Worm (Caenorhabditis elegans) whole organism, young adult: ENCODE results near the gene B0280.9.

ENCODE experiments used
- C06A6.2 ChIP-seq: fragments of 200-800 bp; sonication (Bioruptor generic); conservative IDR thresholded peaks from 2 replicates; pipeline ENCODE4 v1.3.6; 2022; ENCODE audit warnings: missing genetic modification characterization, missing compliant biosample characterization
- C17E4.6 ChIP-seq: fragments of 200-800 bp; sonication (Bioruptor generic); IDR thresholded peaks from 2 replicates; pipeline ENCODE4 v1.3.6; 2022; ENCODE audit warnings: missing genetic modification reagents, missing genetic modification characterization, missing compliant biosample characterization
- F10E7.11 ChIP-seq: sonication (generic microtip); optimal IDR thresholded peaks from 2 replicates; lab custom pipeline; 2017; ENCODE audit warnings: mild to moderate bottlenecking, missing genetic modification characterization, moderate library complexity, missing compliant biosample characterization
- F22D6.2 ChIP-seq: sonication (generic microtip); optimal IDR thresholded peaks from 2 replicates; lab custom pipeline; 2016; ENCODE audit warnings: mild to moderate bottlenecking, missing genetic modification characterization, missing compliant biosample characterization
- F49E8.2 ChIP-seq: sonication (generic microtip); optimal IDR thresholded peaks from 3 replicates; lab custom pipeline; 2017; ENCODE audit warnings: missing genetic modification characterization, mild to moderate bottlenecking, missing compliant biosample characterization, antibody characterized with exemption, moderate library complexity; ENCODE audit not compliant: insufficient read depth
- F57C9.4 ChIP-seq: sonication (generic microtip); optimal IDR thresholded peaks from 2 replicates; lab custom pipeline; 2017; ENCODE audit warnings: mild to moderate bottlenecking, missing genetic modification characterization, missing compliant biosample characterization
- T07F8.4 ChIP-seq: sonication (generic microtip); optimal IDR thresholded peaks from 2 replicates; lab custom pipeline; 2016; ENCODE audit warnings: mild to moderate bottlenecking, missing genetic modification characterization, moderate library complexity, missing compliant biosample characterization
- T26A5.8 ChIP-seq: sonication (generic microtip); optimal IDR thresholded peaks from 2 replicates; lab custom pipeline; 2016; ENCODE audit warnings: missing genetic modification characterization, missing compliant biosample characterization
- Y53F4B.3 ChIP-seq: fragments of 200-800 bp; sonication (Bioruptor generic); IDR thresholded peaks from 2 replicates; pipeline ENCODE4 v1.3.6; 2022; ENCODE audit warnings: missing genetic modification reagents, missing genetic modification characterization, missing compliant biosample characterization
- Y67H2A.10 ChIP-seq: fragments of 200-800 bp; sonication (Bioruptor generic); conservative IDR thresholded peaks from 2 replicates; pipeline ENCODE4 v1.3.6; 2022; ENCODE audit warnings: missing genetic modification reagents, missing genetic modification characterization, missing compliant biosample characterization
- Y79H2A.3 ChIP-seq: fragments of 200-800 bp; sonication (Bioruptor generic); conservative IDR thresholded peaks from 2 replicates; pipeline ENCODE4 v1.3.6; 2022; ENCODE audit warnings: missing genetic modification reagents, missing genetic modification characterization, missing compliant biosample characterization
- ZK185.1 ChIP-seq: sonication (generic microtip); optimal IDR thresholded peaks from 2 replicates; lab custom pipeline; 2016; ENCODE audit warnings: mild to moderate bottlenecking, missing genetic modification characterization, missing compliant biosample characterization; ENCODE audit not compliant: poor library complexity, severe bottlenecking
- akir-1 ChIP-seq: fragments of 200-800 bp; sonication (Bioruptor generic); optimal IDR thresholded peaks from 2 replicates; lab custom pipeline; 2018; ENCODE audit warnings: mild to moderate bottlenecking, missing genetic modification characterization, moderate library complexity, missing compliant biosample characterization
- atf-7 ChIP-seq: sonication (generic microtip); optimal IDR thresholded peaks from 2 replicates; lab custom pipeline; 2017; ENCODE audit warnings: mild to moderate bottlenecking, missing genetic modification characterization, missing compliant biosample characterization
- athp-1 ChIP-seq: sonication (generic microtip); optimal IDR thresholded peaks from 2 replicates; lab custom pipeline; 2017; ENCODE audit warnings: mild to moderate bottlenecking, missing genetic modification characterization, missing compliant biosample characterization
- attf-3 ChIP-seq: fragments of 200-800 bp; sonication (Bioruptor generic); conservative IDR thresholded peaks from 2 replicates; pipeline ENCODE4 v1.3.6; 2022; ENCODE audit warnings: missing genetic modification reagents, missing genetic modification characterization, missing compliant biosample characterization
- cebp-2 ChIP-seq: fragments of 200-800 bp; sonication (Bioruptor generic); IDR thresholded peaks from 2 replicates; pipeline ENCODE4 v1.3.6; 2022; ENCODE audit warnings: missing genetic modification characterization, missing compliant biosample characterization
- ceh-27 ChIP-seq: fragments of 200-800 bp; sonication (Bioruptor generic); optimal IDR thresholded peaks from 2 replicates; lab custom pipeline; 2018; ENCODE audit warnings: mild to moderate bottlenecking, missing genetic modification characterization, moderate library complexity, missing compliant biosample characterization
- ceh-40 ChIP-seq: fragments of 200-800 bp; sonication (Bioruptor generic); IDR thresholded peaks from 2 replicates; pipeline ENCODE4 v1.3.6; 2022; ENCODE audit warnings: missing genetic modification characterization, missing compliant biosample characterization
- ceh-91 ChIP-seq: fragments of 200-800 bp; sonication (Bioruptor generic); IDR thresholded peaks from 2 replicates; pipeline ENCODE4 v1.3.6; 2022; ENCODE audit warnings: missing genetic modification reagents, missing genetic modification characterization, missing compliant biosample characterization
- chd-7 ChIP-seq: sonication (generic microtip); optimal IDR thresholded peaks from 2 replicates; lab custom pipeline; 2016; ENCODE audit warnings: mild to moderate bottlenecking, missing genetic modification characterization, moderate library complexity, missing compliant biosample characterization
- dpl-1 ChIP-seq: fragments of 150-350 bp; optimal IDR thresholded peaks from 2 replicates; lab custom pipeline; 2014; ENCODE audit warnings: missing biosample characterization, missing genetic modification reagents, missing genetic modification characterization
- ekl-4 ChIP-seq: fragments of 200-800 bp; sonication (Bioruptor generic); IDR thresholded peaks from 2 replicates; pipeline ENCODE4 v1.3.6; 2022; ENCODE audit warnings: missing genetic modification reagents, missing genetic modification characterization, missing compliant biosample characterization
- gei-17 ChIP-seq: fragments of 200-800 bp; sonication (Bioruptor generic); optimal IDR thresholded peaks from 2 replicates; lab custom pipeline; 2018; ENCODE audit warnings: mild to moderate bottlenecking, missing genetic modification characterization, missing compliant biosample characterization
- him-1 ChIP-seq: sonication (generic microtip); optimal IDR thresholded peaks from 2 replicates; lab custom pipeline; 2016; ENCODE audit warnings: missing genotype, missing genetic modification reagents, missing genetic modification characterization, missing compliant biosample characterization
- let-526 ChIP-seq: fragments of 200-800 bp; sonication (Bioruptor generic); IDR thresholded peaks from 2 replicates; pipeline ENCODE4 v1.3.6; 2022; ENCODE audit warnings: missing genetic modification reagents, missing genetic modification characterization, missing compliant biosample characterization
- lsl-1 ChIP-seq: fragments of 200-800 bp; sonication (Bioruptor generic); optimal IDR thresholded peaks from 2 replicates; lab custom pipeline; 2018; ENCODE audit warnings: mild to moderate bottlenecking, missing genetic modification characterization, moderate library complexity, missing compliant biosample characterization
- mcd-1 ChIP-seq: fragments of 200-800 bp; sonication (Bioruptor generic); IDR thresholded peaks from 2 replicates; pipeline ENCODE4 v1.3.6; 2022; ENCODE audit warnings: missing genetic modification reagents, missing genetic modification characterization, missing compliant biosample characterization
- mel-28 ChIP-seq: sonication (generic microtip); optimal IDR thresholded peaks from 2 replicates; lab custom pipeline; 2016; ENCODE audit warnings: borderline replicate concordance, mild to moderate bottlenecking, missing genetic modification characterization, missing compliant biosample characterization
- mes-4 ChIP-seq: sonication (generic microtip); optimal IDR thresholded peaks from 2 replicates; lab custom pipeline; 2016; ENCODE audit warnings: missing genotype, missing genetic modification characterization, missing compliant biosample characterization
- nfya-2 ChIP-seq: fragments of 200-800 bp; sonication (Bioruptor generic); IDR thresholded peaks from 2 replicates; pipeline ENCODE4 v1.3.6; 2022; ENCODE audit warnings: missing genetic modification reagents, missing genetic modification characterization, missing compliant biosample characterization
- nhr-120 ChIP-seq: fragments of 200-800 bp; sonication (Bioruptor generic); IDR thresholded peaks from 2 replicates; pipeline ENCODE4 v1.3.6; 2022; ENCODE audit warnings: missing genetic modification characterization, missing compliant biosample characterization
- nhr-90 ChIP-seq: sonication (generic microtip); optimal IDR thresholded peaks from 2 replicates; lab custom pipeline; 2016; ENCODE audit warnings: missing genotype, mild to moderate bottlenecking, missing genetic modification characterization, missing compliant biosample characterization
- pbrm-1 ChIP-seq: fragments of 200-800 bp; sonication (Bioruptor generic); IDR thresholded peaks from 2 replicates; pipeline ENCODE4 v1.3.6; 2022; ENCODE audit warnings: missing genetic modification reagents, missing genetic modification characterization, missing compliant biosample characterization
- rec-8 ChIP-seq, 2 experiments: sonication (generic microtip); optimal IDR thresholded peaks; 2 replicates each; lab custom pipeline; 2016; ENCODE audit warnings: mild to moderate bottlenecking in 2 of 2, missing genetic modification characterization in 2 of 2, missing genetic modification reagents in 2 of 2, missing genotype in 2 of 2, missing biosample characterization in 1 of 2, missing compliant biosample characterization in 1 of 2, moderate library complexity in 1 of 2
- repo-1 ChIP-seq: sonication (generic microtip); optimal IDR thresholded peaks from 2 replicates; lab custom pipeline; 2017; ENCODE audit warnings: mild to moderate bottlenecking, missing genetic modification characterization, missing compliant biosample characterization
- rpc-1 ChIP-seq, 2 experiments: fragments of 150-350 bp in 1 of 2; sonication (generic microtip) in 1 of 2; optimal IDR thresholded peaks; 2 replicates each; lab custom pipeline; 2014 to 2018; ENCODE audit warnings: missing biosample characterization in 1 of 2, missing genetic modification characterization in 1 of 2, missing genetic modification reagents in 1 of 2, missing genotype in 1 of 2
- snpc-1.1 ChIP-seq: sonication (generic microtip); optimal IDR thresholded peaks from 2 replicates; lab custom pipeline; 2017; ENCODE audit warnings: missing genetic modification characterization, mild to moderate bottlenecking, missing compliant biosample characterization, antibody characterized with exemption, moderate library complexity, missing genotype, missing genetic modification reagents; ENCODE audit not compliant: insufficient read depth
- sptf-2 ChIP-seq: fragments of 200-800 bp; sonication (Bioruptor generic); optimal IDR thresholded peaks from 2 replicates; lab custom pipeline; 2018; ENCODE audit warnings: mild to moderate bottlenecking, missing genetic modification characterization, missing compliant biosample characterization
- tbx-9 ChIP-seq: sonication (generic microtip); optimal IDR thresholded peaks from 2 replicates; lab custom pipeline; 2016; ENCODE audit warnings: borderline replicate concordance, missing genetic modification characterization, inconsistent platforms, missing compliant biosample characterization
- unc-130 ChIP-seq: sonication (generic microtip); optimal IDR thresholded peaks from 2 replicates; lab custom pipeline; 2016; ENCODE audit warnings: missing genetic modification reagents, missing genetic modification characterization, missing compliant biosample characterization
- unc-62 ChIP-seq: fragments of 150-350 bp; optimal IDR thresholded peaks from 2 replicates; lab custom pipeline; 2014; ENCODE audit warnings: missing biosample characterization, missing genetic modification reagents, missing genetic modification characterization
- xnd-1 ChIP-seq: sonication (generic microtip); optimal IDR thresholded peaks from 2 replicates; lab custom pipeline; 2016; ENCODE audit warnings: missing genotype, missing genetic modification reagents, missing genetic modification characterization, missing compliant biosample characterization
- zim-3 ChIP-seq: sonication (generic microtip); optimal IDR thresholded peaks from 2 replicates; lab custom pipeline; 2017; ENCODE audit warnings: mild to moderate bottlenecking, missing genetic modification characterization, moderate library complexity, missing compliant biosample characterization
- ztf-18 ChIP-seq: sonication (generic microtip); optimal IDR thresholded peaks from 2 replicates; lab custom pipeline; 2016; ENCODE audit warnings: missing genotype, mild to moderate bottlenecking, missing genetic modification characterization, missing compliant biosample characterization
- ztf-25 ChIP-seq: fragments of 200-800 bp; sonication (Bioruptor generic); IDR thresholded peaks from 2 replicates; pipeline ENCODE4 v1.3.6; 2022; ENCODE audit warnings: missing genetic modification reagents, missing genetic modification characterization, missing compliant biosample characterization
- ztf-26 ChIP-seq: sonication (generic microtip); optimal IDR thresholded peaks from 2 replicates; lab custom pipeline; 2017; ENCODE audit warnings: missing genetic modification characterization, missing compliant biosample characterization
- ztf-28 ChIP-seq: fragments of 200-800 bp; sonication (Bioruptor generic); IDR thresholded peaks from 2 replicates; pipeline ENCODE4 v1.3.6; 2022; ENCODE audit warnings: missing genetic modification reagents, missing genetic modification characterization, missing compliant biosample characterization
- ztf-6 ChIP-seq: fragments of 200-800 bp; sonication (Bioruptor generic); IDR thresholded peaks from 2 replicates; pipeline ENCODE4 v1.3.6; 2022; ENCODE audit warnings: missing genetic modification reagents, missing genetic modification characterization, missing compliant biosample characterization

Gene B0280.9

DNA sequence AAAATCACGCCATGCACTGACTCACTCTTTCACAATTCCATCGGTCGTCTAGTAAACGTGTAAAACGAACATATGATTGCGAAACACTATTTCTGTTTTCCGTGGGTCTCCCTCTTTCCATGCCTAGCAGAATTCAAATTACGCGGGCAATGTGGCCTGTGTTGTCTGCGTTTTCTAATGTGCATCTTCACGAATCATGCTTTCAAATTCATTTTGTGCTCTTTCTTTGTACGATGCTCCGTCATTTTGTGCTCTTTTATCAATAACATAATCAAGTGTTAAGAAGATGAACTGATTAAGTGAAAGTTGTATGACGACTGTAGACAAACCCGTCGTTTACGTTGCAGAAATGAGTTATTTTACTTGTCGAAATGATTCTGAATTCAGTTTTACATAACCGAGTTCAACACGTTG lies 43.1 kb upstream of the B0280.9 start (continued):
- TF ChIP-seq C17E4.6 (GFP tag; lab: Robert Waterston, UW) = no peak
- no peak for TF ChIP-seq Y79H2A.3 (GFP tag; lab: Robert Waterston, UW)
- peak; percentile 54 for TF ChIP-seq ztf-18 (tag; lab: Kevin White, UChicago)
- TF ChIP-seq let-526 (GFP tag; lab: Robert Waterston, UW) = no peak
- peak; percentile 1 for TF ChIP-seq nhr-90 (tag; lab: Kevin White, UChicago)
- TF ChIP-seq cebp-2 (GFP tag; lab: Robert Waterston, UW) = no peak
- TF ChIP-seq mcd-1 = no peak
- TF ChIP-seq ztf-28 (GFP tag; lab: Robert Waterston, UW) = no peak
- TF ChIP-seq ceh-40 = no peak
- no peak for TF ChIP-seq chd-7 (tag; lab: Kevin White, UChicago)
- TF ChIP-seq ceh-27 (GFP tag; lab: Kevin White, UChicago) = no peak
- no peak for TF ChIP-seq F49E8.2 (tag; lab: Kevin White, UChicago)
- no peak for TF ChIP-seq T26A5.8 (tag; lab: Kevin White, UChicago)
- TF ChIP-seq zim-3 (tag; lab: Kevin White, UChicago) = no peak
- TF ChIP-seq mes-4 (tag; lab: Kevin White, UChicago) = no peak
- peak; percentile 42 for TF ChIP-seq atf-7 (tag; lab: Kevin White, UChicago)
- TF ChIP-seq F10E7.11 (tag; lab: Kevin White, UChicago) = no peak
- TF ChIP-seq athp-1 (tag; lab: Kevin White, UChicago) = no peak
- TF ChIP-seq snpc-1.1 (tag; lab: Kevin White, UChicago) = no peak
- TF ChIP-seq unc-130 (GFP tag; lab: Kevin White, UChicago) = no peak
- TF ChIP-seq ztf-25 (GFP tag; lab: Robert Waterston, UW) = no peak
- no peak for TF ChIP-seq T07F8.4
- TF ChIP-seq Y67H2A.10 (GFP tag; lab: Robert Waterston, UW) = no peak
- no peak for TF ChIP-seq unc-62 (GFP tag; lab: Kevin White, UChicago)
- TF ChIP-seq C06A6.2 = no peak
- TF ChIP-seq akir-1 (GFP tag; lab: Kevin White, UChicago) = no peak
- TF ChIP-seq gei-17 (GFP tag; lab: Kevin White, UChicago) = no peak
- TF ChIP-seq nhr-120 (GFP tag; lab: Robert Waterston, UW) = no peak
- TF ChIP-seq F22D6.2 (tag; lab: Kevin White, UChicago) = no peak
- no peak for TF ChIP-seq xnd-1 (tag; lab: Kevin White, UChicago)
- TF ChIP-seq attf-3 (GFP tag; lab: Robert Waterston, UW) = no peak
- TF ChIP-seq pbrm-1 = no peak
- TF ChIP-seq rec-8 (tag; optimal IDR thresholded peaks at IDR 0.05; lab: Kevin White, UChicago) = no peak
- no peak for TF ChIP-seq F57C9.4 (tag; lab: Kevin White, UChicago)
- TF ChIP-seq Y53F4B.3 (GFP tag; lab: Robert Waterston, UW) = no peak
- TF ChIP-seq dpl-1 (GFP tag; lab: Kevin White, UChicago) = no peak
- TF ChIP-seq him-1 (tag; lab: Kevin White, UChicago) = no peak
- no peak for TF ChIP-seq ztf-6 (GFP tag; lab: Robert Waterston, UW)
- TF ChIP-seq repo-1 = no peak
- TF ChIP-seq ZK185.1 = no peak
- TF ChIP-seq lsl-1 (GFP tag; lab: Kevin White, UChicago) = no peak
- no peak for TF ChIP-seq sptf-2 (GFP tag; lab: Kevin White, UChicago)
- TF ChIP-seq ekl-4 (GFP tag; lab: Robert Waterston, UW) = no peak
- TF ChIP-seq nfya-2 = no peak
- no peak for TF ChIP-seq mel-28 (tag; lab: Kevin White, UChicago)
- no peak for TF ChIP-seq rpc-1 (optimal IDR thresholded peaks at IDR 0.05; lab: Kevin White, UChicago)
- no peak for TF ChIP-seq rpc-1 (tag; optimal IDR thresholded peaks at IDR 0.05; lab: Kevin White, UChicago)
- TF ChIP-seq ztf-26 (tag; lab: Kevin White, UChicago) = no peak
- no peak for TF ChIP-seq ceh-91 (GFP tag; lab: Robert Waterston, UW)
- TF ChIP-seq tbx-9 (tag; lab: Kevin White, UChicago) = no peak
